Worm (Caenorhabditis elegans): ENCODE data around the gene toh-1.

DNA sequence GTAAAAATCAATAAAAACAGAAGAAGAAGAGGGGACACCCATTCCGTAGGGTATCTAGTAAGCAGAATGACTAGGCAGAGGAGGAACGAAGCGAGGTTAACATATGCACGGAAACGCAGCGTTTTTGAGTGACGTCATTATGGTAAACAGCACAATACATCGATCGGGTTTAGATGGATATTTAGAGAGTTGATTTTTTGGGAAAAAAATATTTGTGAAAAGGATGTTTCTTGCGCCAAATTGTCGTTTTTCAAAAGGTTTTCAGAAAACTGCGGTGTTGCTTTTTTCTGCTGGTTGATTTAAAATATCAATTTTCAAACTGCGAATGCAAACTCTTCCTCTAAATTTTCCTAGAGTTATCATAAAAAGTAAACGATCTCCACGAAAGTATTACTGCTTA lies 22.6 kb upstream of the toh-1 start, which contains the start of gene C36A4.10:
- no peak for TF ChIP-seq lin-39 (tag; optimal IDR thresholded peaks at IDR 0.05)
- TF ChIP-seq zag-1 (tag; optimal IDR thresholded peaks at IDR 0.05) = no peak
- TF ChIP-seq daf-12 (tag; optimal IDR thresholded peaks at IDR 0.05) = no peak
- no peak for TF ChIP-seq unc-39 (tag; optimal IDR thresholded peaks at IDR 0.05)
- no peak for TF ChIP-seq aly-2 (tag; optimal IDR thresholded peaks at IDR 0.05)
- no peak for TF ChIP-seq fos-1 (tag; optimal IDR thresholded peaks at IDR 0.05)
- no peak for TF ChIP-seq ztf-11 (tag; optimal IDR thresholded peaks at IDR 0.05)
- no peak for TF ChIP-seq mdl-1 (tag; optimal IDR thresholded peaks at IDR 0.05)
- TF ChIP-seq fkh-10 (GFP tag; optimal IDR thresholded peaks at IDR 0.05) = no peak
- TF ChIP-seq R02D3.7 (tag; optimal IDR thresholded peaks at IDR 0.05) = no peak

All from whole organism, L3 larva.